Worm (Caenorhabditis elegans): ENCODE results near the gene E02H9.1.

- TF ChIP-seq madf-3 (GFP tag; IDR thresholded peaks at IDR 0.05): no peak
- TF ChIP-seq efl-1 (GFP tag; optimal IDR thresholded peaks at IDR 0.05): no peak
- no peak for TF ChIP-seq ztf-26 (tag; optimal IDR thresholded peaks at IDR 0.05)
- no peak for TF ChIP-seq F57C9.4 (tag; optimal IDR thresholded peaks at IDR 0.05)
- no peak for TF ChIP-seq snpc-4 (GFP tag; optimal IDR thresholded peaks at IDR 0.05)
- no peak for TF ChIP-seq snpc-4 (tag; optimal IDR thresholded peaks at IDR 0.05)
Observed at ce11 chrIII:2478605-2479004, 10.3 kb downstream of the E02H9.1 start.

All from whole organism, young adult.